Worm (Caenorhabditis elegans): ENCODE measurements around the gene F11G11.4.

DNA sequence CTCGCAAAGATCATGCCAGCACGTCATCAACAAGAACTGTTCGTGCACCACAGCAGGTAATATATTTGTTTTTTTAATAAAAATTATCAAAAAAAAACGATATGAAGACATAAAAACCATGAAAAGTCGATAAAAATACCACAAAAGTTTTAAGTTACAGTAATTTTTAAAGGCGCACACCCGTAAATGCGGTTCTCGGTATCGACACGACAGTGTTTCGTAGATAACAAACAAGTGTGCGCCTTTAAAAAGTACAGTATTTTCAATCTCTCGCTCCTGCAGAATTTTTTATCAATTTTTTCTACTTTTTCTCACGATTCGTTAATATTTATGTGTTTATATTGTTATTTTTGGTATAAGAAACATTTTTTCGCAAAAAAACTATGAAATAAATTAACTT lies 44.9 kb downstream of the F11G11.4 start:
- TF ChIP-seq nhr-111 (GFP tag; optimal IDR thresholded peaks at IDR 0.05) (no peak), pqm-1 (tag; optimal IDR thresholded peaks at IDR 0.05) (no peak), nhr-77 (tag; optimal IDR thresholded peaks at IDR 0.05) (no peak), ama-1 (optimal IDR thresholded peaks at IDR 0.05) (no peak), tra-1 (GFP tag; IDR thresholded peaks at IDR 0.05) (no peak), nhr-10 (tag; optimal IDR thresholded peaks at IDR 0.05) (no peak), unc-62 (GFP tag; optimal IDR thresholded peaks at IDR 0.05 in 1 of 2) (no peak), unc-62 (tag; optimal IDR thresholded peaks at IDR 0.05) (no peak), hlh-30 (tag; optimal IDR thresholded peaks at IDR 0.05; ENCODE audit: insufficient read depth) (no peak), spr-3 (GFP tag; optimal IDR thresholded peaks at IDR 0.05) (no peak), sdz-12 (GFP tag; optimal IDR thresholded peaks at IDR 0.05) (no peak), dpl-1 (GFP tag; optimal IDR thresholded peaks at IDR 0.05) (no peak), lin-29 (GFP tag; IDR thresholded peaks at IDR 0.05) (no peak), jun-1 (tag; optimal IDR thresholded peaks at IDR 0.05) (no peak), ceh-44 (GFP tag; IDR thresholded peaks at IDR 0.05) (no peak)
